Fruit fly (Drosophila melanogaster) whole organism, wandering third instar larva: ENCODE data around the gene CG13455.

Experiments used
- Hr78 ChIP-seq: fragments of >200 bp; optimal IDR thresholded peaks from 2 replicates; lab custom pipeline; 2017; ENCODE audit warnings: missing biosample characterization, missing genetic modification characterization
- N ChIP-seq: fragments of >200 bp; optimal IDR thresholded peaks from 2 replicates; lab custom pipeline; 2018; ENCODE audit warnings: missing biosample characterization, missing external identifiers, missing genetic modification characterization
- OdsH ChIP-seq: fragments of 200-800 bp; sonication (Bioruptor generic); optimal IDR thresholded peaks from 2 replicates; lab custom pipeline; 2016; ENCODE audit warnings: missing biosample characterization, mild to moderate bottlenecking, missing genetic modification characterization
- brk ChIP-seq: fragments of 200-800 bp; sonication (Bioruptor generic); optimal IDR thresholded peaks from 2 replicates; lab custom pipeline; 2016; ENCODE audit warnings: missing biosample characterization, mild to moderate bottlenecking, missing genetic modification characterization
- dmrt93B ChIP-seq: fragments of 200-800 bp; sonication (Bioruptor generic); optimal IDR thresholded peaks from 2 replicates; lab custom pipeline; 2018; ENCODE audit warnings: missing biosample characterization, mild to moderate bottlenecking, missing genetic modification characterization
- fru ChIP-seq: fragments of 200-800 bp; sonication (Bioruptor generic); optimal IDR thresholded peaks from 3 replicates; lab custom pipeline; 2016; ENCODE audit warnings: missing biosample characterization, mild to moderate bottlenecking, missing genetic modification characterization
- h ChIP-seq: fragments of 200-800 bp; sonication (Bioruptor generic); optimal IDR thresholded peaks from 3 replicates; lab custom pipeline; 2016; ENCODE audit warnings: missing biosample characterization, mild to moderate bottlenecking, missing genetic modification characterization
- lola ChIP-seq: fragments of >200 bp; optimal IDR thresholded peaks from 2 replicates; lab custom pipeline; 2017; ENCODE audit warnings: missing biosample characterization, missing genetic modification characterization
- psq ChIP-seq: fragments of 200-800 bp; sonication (Bioruptor generic); optimal IDR thresholded peaks from 3 replicates; lab custom pipeline; 2017; ENCODE audit warnings: missing biosample characterization, mild to moderate bottlenecking, missing genetic modification characterization, moderate library complexity

- TF ChIP-seq OdsH (no peak), fru (no peak), lola (GFP tag; lab: Kevin White, UChicago) (no peak), h (peak; percentile 51), Hr78 (GFP tag; lab: Kevin White, UChicago) (no peak), psq (no peak), brk (no peak), N (no peak), dmrt93B (GFP tag; lab: Kevin White, UChicago) (no peak)
Observed at dm6 chr3L:15500813-15501645, 4.7 kb downstream of the CG13455 start, which contains the start of gene CG7272.
